Worm (Caenorhabditis elegans) whole organism, L4 larva: ENCODE measurements around the gene C27D9.2.

Source experiments
- D1046.2 ChIP-seq: fragments of 200-800 bp; sonication (Bioruptor generic); IDR thresholded peaks from 2 replicates; pipeline ENCODE4 v1.3.6; 2022; ENCODE audit warnings: missing genetic modification characterization, missing compliant biosample characterization
- F37D6.2 ChIP-seq: sonication (generic microtip); optimal IDR thresholded peaks from 2 replicates; lab custom pipeline; 2016; ENCODE audit warnings: mild to moderate bottlenecking, missing genetic modification characterization, missing compliant biosample characterization
- F44E2.7 ChIP-seq: fragments of 200-800 bp; sonication (Bioruptor generic); IDR thresholded peaks from 2 replicates; pipeline ENCODE4 v2.1.2; 2022; ENCODE audit warnings: missing genetic modification characterization, missing compliant biosample characterization
- R02D3.7 ChIP-seq: fragments of 150-350 bp; sonication (generic microtip); optimal IDR thresholded peaks from 3 replicates; lab custom pipeline; 2014; ENCODE audit warnings: missing biosample characterization, missing genetic modification characterization
- T20F7.1 ChIP-seq: fragments of 200-800 bp; sonication (Bioruptor generic); optimal IDR thresholded peaks from 2 replicates; lab custom pipeline; 2018; ENCODE audit warnings: mild to moderate bottlenecking, missing genetic modification characterization, missing compliant biosample characterization
- T26A8.4 ChIP-seq: fragments of 200-800 bp; sonication (Bioruptor generic); IDR thresholded peaks from 2 replicates; pipeline ENCODE4 v1.3.6; 2022; ENCODE audit warnings: missing genetic modification characterization, missing compliant biosample characterization
- Y48G9A.11 ChIP-seq: fragments of 200-800 bp; sonication (Bioruptor generic); IDR thresholded peaks from 2 replicates; pipeline ENCODE4 v1.3.6; 2022; ENCODE audit warnings: missing genetic modification reagents, missing genetic modification characterization, missing compliant biosample characterization
- ZK337.2 ChIP-seq: fragments of 200-800 bp; sonication (Bioruptor generic); IDR thresholded peaks from 2 replicates; pipeline ENCODE4 v1.3.6; 2022; ENCODE audit warnings: missing genetic modification reagents, missing genetic modification characterization, missing compliant biosample characterization
- ZK546.5 ChIP-seq, 2 experiments: sonication (generic microtip); optimal IDR thresholded peaks; 2 replicates each; lab custom pipeline; 2017; ENCODE audit warnings: missing biosample characterization in 2 of 2, missing genetic modification characterization in 2 of 2
- aha-1 ChIP-seq: fragments of 150-350 bp; peaks from one replicate; lab custom pipeline; 2014; ENCODE audit warnings: missing biosample characterization, missing genetic modification characterization
- aly-2 ChIP-seq: sonication (generic microtip); optimal IDR thresholded peaks from 2 replicates; lab custom pipeline; 2018; ENCODE audit warnings: missing biosample characterization, missing genetic modification characterization
- ama-1 ChIP-seq: fragments of 150-350 bp; optimal IDR thresholded peaks from 2 replicates; lab custom pipeline; 2014; ENCODE audit warnings: inconsistent platforms, mixed read lengths
- attf-4 ChIP-seq: sonication (generic microtip); optimal IDR thresholded peaks from 3 replicates; lab custom pipeline; 2017; ENCODE audit warnings: missing biosample characterization, missing genetic modification characterization
- ceh-20 ChIP-seq: fragments of 200-800 bp; sonication (Bioruptor generic); IDR thresholded peaks from 2 replicates; pipeline ENCODE4 v1.3.6; 2022; ENCODE audit warnings: missing genetic modification reagents, missing genetic modification characterization, missing compliant biosample characterization
- ceh-28 ChIP-seq: fragments of 150-350 bp; optimal IDR thresholded peaks from 2 replicates; lab custom pipeline; 2014; ENCODE audit warnings: missing biosample characterization, missing genetic modification reagents, missing genetic modification characterization
- ceh-62 ChIP-seq: sonication (generic microtip); optimal IDR thresholded peaks from 2 replicates; lab custom pipeline; 2017; ENCODE audit warnings: missing biosample characterization, missing genetic modification characterization
- ceh-82 ChIP-seq: sonication (generic microtip); optimal IDR thresholded peaks from 2 replicates; lab custom pipeline; 2017; ENCODE audit warnings: missing biosample characterization, missing genetic modification characterization
- ces-1 ChIP-seq: fragments of 150-350 bp; sonication (generic microtip); optimal IDR thresholded peaks from 4 replicates; lab custom pipeline; 2014; ENCODE audit warnings: missing biosample characterization, missing genetic modification reagents, missing genetic modification characterization
- cey-2 ChIP-seq: sonication (generic microtip); optimal IDR thresholded peaks from 3 replicates; lab custom pipeline; 2017; ENCODE audit warnings: missing genetic modification characterization, mild to moderate bottlenecking, missing compliant biosample characterization, antibody characterized with exemption, borderline replicate concordance; ENCODE audit not compliant: insufficient read depth
- daf-8 ChIP-seq: fragments of 200-800 bp; sonication (Bioruptor generic); IDR thresholded peaks from 2 replicates; pipeline ENCODE4 v1.3.6; 2022; ENCODE audit warnings: missing genetic modification characterization, missing compliant biosample characterization
- dmd-8 ChIP-seq: fragments of 200-800 bp; sonication (Bioruptor generic); IDR thresholded peaks from 2 replicates; pipeline ENCODE4 v1.3.6; 2022; ENCODE audit warnings: missing genetic modification characterization, missing compliant biosample characterization
- dpl-1 ChIP-seq: fragments of 150-350 bp; optimal IDR thresholded peaks from 2 replicates; lab custom pipeline; 2014; ENCODE audit warnings: missing biosample characterization, missing genetic modification reagents, missing genetic modification characterization
- dve-1 ChIP-seq: sonication (generic microtip); optimal IDR thresholded peaks from 2 replicates; lab custom pipeline; 2017; ENCODE audit warnings: antibody characterized with exemption, mild to moderate bottlenecking, missing genetic modification characterization, missing compliant biosample characterization; ENCODE audit not compliant: insufficient read depth
- egl-27 ChIP-seq: sonication (generic microtip); optimal IDR thresholded peaks from 3 replicates; lab custom pipeline; 2017; ENCODE audit warnings: missing biosample characterization, missing genetic modification reagents, missing genetic modification characterization
- gei-8 ChIP-seq: fragments of 200-800 bp; sonication (Bioruptor generic); optimal IDR thresholded peaks from 2 replicates; lab custom pipeline; 2018; ENCODE audit warnings: mild to moderate bottlenecking, missing genetic modification characterization, missing compliant biosample characterization
- hif-1 ChIP-seq, 2 experiments: sonication (generic microtip); optimal IDR thresholded peaks; 2 replicates each; lab custom pipeline; 2016 to 2017; ENCODE audit warnings: missing compliant biosample characterization in 2 of 2, missing genetic modification characterization in 2 of 2, missing genetic modification reagents in 2 of 2, missing genotype in 2 of 2, mild to moderate bottlenecking in 1 of 2
- jun-1 ChIP-seq: fragments of 150-350 bp; optimal IDR thresholded peaks from 2 replicates; lab custom pipeline; 2014; ENCODE audit warnings: missing biosample characterization, missing genetic modification reagents, missing genetic modification characterization
- lin-1 ChIP-seq: fragments of 200-800 bp; sonication (Bioruptor generic); IDR thresholded peaks from 2 replicates; pipeline ENCODE4 v1.3.6; 2022; ENCODE audit warnings: missing genetic modification reagents, missing genetic modification characterization, missing compliant biosample characterization
- lin-29 ChIP-seq: fragments of 200-800 bp; sonication (Bioruptor generic); IDR thresholded peaks from 2 replicates; pipeline ENCODE4 v1.3.6; 2022; ENCODE audit warnings: missing genetic modification reagents, missing genetic modification characterization, missing compliant biosample characterization
- lin-38 ChIP-seq: fragments of 200-800 bp; sonication (Bioruptor generic); IDR thresholded peaks from 2 replicates; pipeline ENCODE4 v1.3.6; 2022; ENCODE audit warnings: missing genetic modification reagents, missing genetic modification characterization, missing compliant biosample characterization
- lir-3 ChIP-seq: sonication (generic microtip); optimal IDR thresholded peaks from 2 replicates; lab custom pipeline; 2016; ENCODE audit warnings: mild to moderate bottlenecking, missing genetic modification characterization, missing compliant biosample characterization
- lsy-2 ChIP-seq, 2 experiments: fragments of 150-350 bp in 1 of 2; sonication (generic microtip) in 1 of 2; optimal IDR thresholded peaks; 2 replicates each; lab custom pipeline; 2014 to 2017; ENCODE audit warnings: missing biosample characterization in 2 of 2, missing genetic modification characterization in 2 of 2
- mdt-29 ChIP-seq: fragments of 200-800 bp; sonication (Bioruptor generic); IDR thresholded peaks from 2 replicates; pipeline ENCODE4 v1.3.6; 2022; ENCODE audit warnings: missing genetic modification reagents, missing genetic modification characterization, missing compliant biosample characterization
- mep-1 ChIP-seq: fragments of 150-350 bp; sonication (generic microtip); optimal IDR thresholded peaks from 3 replicates; lab custom pipeline; 2014; ENCODE audit warnings: missing biosample characterization, missing genetic modification characterization
- mxl-3 ChIP-seq: fragments of 200-800 bp; sonication (Bioruptor generic); optimal IDR thresholded peaks from 2 replicates; lab custom pipeline; 2018; ENCODE audit warnings: mild to moderate bottlenecking, missing genetic modification characterization, missing compliant biosample characterization
- nhr-102 ChIP-seq: sonication (generic microtip); optimal IDR thresholded peaks from 2 replicates; lab custom pipeline; 2016; ENCODE audit warnings: mild to moderate bottlenecking, missing genetic modification characterization, moderate library complexity, missing compliant biosample characterization
- nhr-237 ChIP-seq: sonication (generic microtip); optimal IDR thresholded peaks from 2 replicates; lab custom pipeline; 2017; ENCODE audit warnings: missing biosample characterization, missing genetic modification characterization
- nhr-28 ChIP-seq: fragments of 150-350 bp; optimal IDR thresholded peaks from 2 replicates; lab custom pipeline; 2014; ENCODE audit warnings: missing biosample characterization, missing genetic modification characterization
- nhr-42 ChIP-seq: fragments of 200-800 bp; sonication (Bioruptor generic); IDR thresholded peaks from 2 replicates; pipeline ENCODE4 v1.3.6; 2022; ENCODE audit warnings: missing genetic modification characterization, missing compliant biosample characterization
- nhr-48 ChIP-seq: sonication (generic microtip); optimal IDR thresholded peaks from 2 replicates; lab custom pipeline; 2016; ENCODE audit warnings: mild to moderate bottlenecking, missing genetic modification characterization, missing compliant biosample characterization
- nhr-76 ChIP-seq: fragments of 150-350 bp; optimal IDR thresholded peaks from 2 replicates; lab custom pipeline; 2014; ENCODE audit warnings: missing biosample characterization, missing genetic modification characterization
- nhr-77 ChIP-seq: fragments of 150-350 bp; optimal IDR thresholded peaks from 2 replicates; lab custom pipeline; 2014; ENCODE audit warnings: missing biosample characterization, missing genetic modification characterization
- php-3 ChIP-seq: fragments of 200-800 bp; sonication (Bioruptor generic); IDR thresholded peaks from 2 replicates; pipeline ENCODE4 v1.3.6; 2022; ENCODE audit warnings: missing genetic modification reagents, missing genetic modification characterization, missing compliant biosample characterization
- sdz-12 ChIP-seq: fragments of 200-800 bp; sonication (Bioruptor generic); optimal IDR thresholded peaks from 2 replicates; lab custom pipeline; 2018; ENCODE audit warnings: mild to moderate bottlenecking, missing genetic modification characterization, missing compliant biosample characterization
- skn-1 ChIP-seq: fragments of 150-350 bp; optimal IDR thresholded peaks from 2 replicates; lab custom pipeline; 2014; ENCODE audit warnings: missing biosample characterization, missing genetic modification characterization
- spr-1 ChIP-seq: sonication (generic microtip); optimal IDR thresholded peaks from 2 replicates; lab custom pipeline; 2016; ENCODE audit warnings: mild to moderate bottlenecking, missing genetic modification characterization, missing compliant biosample characterization
- tra-1 ChIP-seq: fragments of 200-800 bp; sonication (Bioruptor generic); IDR thresholded peaks from 2 replicates; pipeline ENCODE4 v1.3.6; 2022; ENCODE audit warnings: missing genetic modification reagents, missing genetic modification characterization, missing compliant biosample characterization
- unc-62 ChIP-seq, 3 experiments: fragments of 150-350 bp in 1 of 3; sonication (generic microtip); optimal IDR thresholded peaks in 2 of 3; peaks in 1 of 3; 1 replicate in 1 of 3; 2 replicates in 2 of 3; lab custom pipeline; 2014 to 2017; ENCODE audit warnings: missing biosample characterization in 3 of 3, missing genetic modification characterization in 3 of 3, missing genetic modification reagents in 3 of 3, missing genotype in 1 of 3
- vab-7 ChIP-seq: fragments of 200-800 bp; sonication (Bioruptor generic); IDR thresholded peaks from 2 replicates; pipeline ENCODE4 v1.3.6; 2022; ENCODE audit warnings: missing genetic modification reagents, missing genetic modification characterization, missing compliant biosample characterization
- zag-1 ChIP-seq: fragments of 150-350 bp; optimal IDR thresholded peaks from 2 replicates; lab custom pipeline; 2014; ENCODE audit warnings: missing biosample characterization, missing genetic modification characterization
- zip-11 ChIP-seq: fragments of 200-800 bp; sonication (Bioruptor generic); IDR thresholded peaks from 2 replicates; pipeline ENCODE4 v1.3.6; 2022; ENCODE audit warnings: missing genetic modification characterization, missing compliant biosample characterization
- zip-2 ChIP-seq: fragments of 150-350 bp; optimal IDR thresholded peaks from 2 replicates; lab custom pipeline; 2014; ENCODE audit warnings: missing biosample characterization, missing genetic modification characterization
- ztf-7 ChIP-seq: fragments of 150-350 bp; optimal IDR thresholded peaks from 2 replicates; lab custom pipeline; 2014; ENCODE audit warnings: missing biosample characterization, missing genetic modification characterization

Gene C27D9.2

DNA sequence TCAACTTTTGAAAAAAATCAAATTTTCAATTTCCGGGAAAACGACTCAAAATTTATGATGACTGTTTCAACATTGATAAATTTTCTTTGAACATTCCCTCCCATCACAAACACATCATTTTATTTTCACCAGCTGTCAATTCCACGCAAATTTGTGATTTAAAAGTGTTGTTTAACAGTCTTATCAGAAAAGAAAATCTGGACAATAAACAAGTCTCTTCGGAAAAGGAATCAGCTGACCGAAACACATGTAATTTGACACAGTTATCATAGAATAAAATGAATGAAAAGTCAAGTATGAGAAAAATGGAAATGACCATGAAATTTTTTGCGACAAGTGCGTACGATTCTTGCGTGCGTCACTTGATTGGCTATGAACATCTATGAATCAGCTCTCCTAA is 12.4 kb upstream of the C27D9.2 start (continued):
- no peak for TF ChIP-seq zag-1 (tag; lab: Kevin White, UChicago)
- TF ChIP-seq nhr-28 (tag; lab: Kevin White, UChicago), result peak; percentile 79
- TF ChIP-seq mxl-3, result no peak
- no peak for TF ChIP-seq unc-62 (GFP tag; optimal IDR thresholded peaks at IDR 0.05 in 1 of 2; lab: Kevin White, UChicago)
- no peak for TF ChIP-seq unc-62 (tag; optimal IDR thresholded peaks at IDR 0.05; lab: Kevin White, UChicago)
- no peak for TF ChIP-seq lin-29 (GFP tag; lab: Robert Waterston, UW)
- no peak for TF ChIP-seq ztf-7 (tag; lab: Kevin White, UChicago)
- TF ChIP-seq tra-1 (GFP tag; lab: Robert Waterston, UW), result peak; percentile 80; the same call in 1 of the 2 replicates
- TF ChIP-seq sdz-12 (GFP tag; lab: Kevin White, UChicago), result no peak
- no peak for TF ChIP-seq dpl-1 (GFP tag; lab: Kevin White, UChicago)
- TF ChIP-seq ceh-62, result no peak
- no peak for TF ChIP-seq mdt-29
- TF ChIP-seq ZK337.2 (GFP tag; lab: Robert Waterston, UW), result no peak
- TF ChIP-seq egl-27 (tag; lab: Kevin White, UChicago), result no peak
- no peak for TF ChIP-seq ces-1 (GFP tag; lab: Kevin White, UChicago)
- no peak for TF ChIP-seq T26A8.4 (GFP tag; lab: Robert Waterston, UW)
- no peak for TF ChIP-seq ama-1 (lab: Kevin White, UChicago)
- no peak for TF ChIP-seq aha-1 (tag; lab: Kevin White, UChicago)
- TF ChIP-seq nhr-48 (tag; lab: Kevin White, UChicago), result peak; percentile 25
- TF ChIP-seq spr-1 (tag; lab: Kevin White, UChicago), result no peak
- no peak for TF ChIP-seq D1046.2 (GFP tag; lab: Robert Waterston, UW)
- no peak for TF ChIP-seq ceh-20
- TF ChIP-seq ceh-82 (tag; lab: Kevin White, UChicago), result no peak
- peak; percentile 91 for TF ChIP-seq php-3 (GFP tag; lab: Robert Waterston, UW)
- TF ChIP-seq vab-7 (GFP tag; lab: Robert Waterston, UW), result no peak
- TF ChIP-seq T20F7.1 (GFP tag; lab: Kevin White, UChicago), result peak; percentile 42
- no peak for TF ChIP-seq lin-38 (GFP tag; lab: Robert Waterston, UW)
- TF ChIP-seq lir-3, result no peak
- no peak for TF ChIP-seq skn-1
- peak in 1 of 2 experiments; percentile 5 for TF ChIP-seq lsy-2 (tag; optimal IDR thresholded peaks at IDR 0.05; lab: Kevin White, UChicago)
- TF ChIP-seq daf-8 (GFP tag; lab: Robert Waterston, UW), result no peak
- TF ChIP-seq jun-1, result no peak
- TF ChIP-seq mep-1 (tag; lab: Kevin White, UChicago), result no peak
- TF ChIP-seq lin-1 (GFP tag; lab: Robert Waterston, UW), result peak; percentile 87
- no peak for TF ChIP-seq gei-8
- TF ChIP-seq F37D6.2 (tag; lab: Kevin White, UChicago), result no peak
- TF ChIP-seq F44E2.7 (GFP tag; lab: Robert Waterston, UW), result no peak
- TF ChIP-seq nhr-237, result no peak
- no peak for TF ChIP-seq aly-2 (tag; lab: Kevin White, UChicago)
- no peak for TF ChIP-seq zip-11 (GFP tag; lab: Robert Waterston, UW)
- TF ChIP-seq nhr-102, result peak; percentile 61
- TF ChIP-seq attf-4, result no peak
- no peak for TF ChIP-seq ceh-28 (tag; lab: Kevin White, UChicago)
- TF ChIP-seq R02D3.7 (tag; lab: Kevin White, UChicago), result no peak
- no peak for TF ChIP-seq nhr-76 (tag; lab: Kevin White, UChicago)
- peak; percentile 84 for TF ChIP-seq dve-1 (tag; lab: Kevin White, UChicago)
- TF ChIP-seq dmd-8 (GFP tag; lab: Robert Waterston, UW), result no peak
- no peak for TF ChIP-seq zip-2
- peak; percentile 44 for TF ChIP-seq nhr-77 (tag; lab: Kevin White, UChicago)
- TF ChIP-seq ZK546.5 (tag; optimal IDR thresholded peaks at IDR 0.05; lab: Kevin White, UChicago), result no peak
- no peak for TF ChIP-seq nhr-42 (GFP tag; lab: Robert Waterston, UW)
- no peak for TF ChIP-seq cey-2 (tag; lab: Kevin White, UChicago)
- no peak for TF ChIP-seq hif-1 (tag; optimal IDR thresholded peaks at IDR 0.05; lab: Kevin White, UChicago)
- no peak for TF ChIP-seq Y48G9A.11 (GFP tag; lab: Robert Waterston, UW)
